Worm (Caenorhabditis elegans): ENCODE results near the gene lin-66.

DNA sequence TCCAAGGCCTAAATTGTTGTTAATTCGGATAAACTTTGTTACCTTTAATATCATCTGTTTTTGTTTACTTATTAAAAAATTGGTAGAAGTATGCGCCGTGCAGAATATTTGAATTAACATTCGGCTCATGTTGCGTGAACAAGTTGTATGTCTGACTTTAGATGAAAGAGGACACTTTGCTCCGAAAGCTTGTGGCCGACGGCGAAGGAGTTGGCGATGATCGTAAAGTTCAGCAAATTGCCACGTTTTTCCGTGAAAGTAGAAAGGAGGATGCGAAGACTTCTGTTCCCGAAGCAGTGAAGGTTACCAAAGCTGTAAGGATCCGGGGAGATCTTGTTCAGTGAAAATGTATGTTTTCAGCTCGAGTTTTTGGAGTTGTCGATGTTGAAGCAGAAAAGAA lies 5.3 kb upstream of the lin-66 start, which contains the start of gene thoc-7:
- TF ChIP-seq dao-5 (tag; optimal IDR thresholded peaks at IDR 0.05), result no peak
- TF ChIP-seq him-1 (tag; optimal IDR thresholded peaks at IDR 0.05), result no peak
